Worm (Caenorhabditis elegans) whole organism, late embryonic: ENCODE data around the gene F13B12.2.

Source experiments
- C38D4.7 ChIP-seq: fragments of 200-800 bp; sonication (Bioruptor generic); optimal IDR thresholded peaks from 2 replicates; lab custom pipeline; 2018; ENCODE audit warnings: mild to moderate bottlenecking, missing genetic modification characterization, moderate library complexity, missing compliant biosample characterization
- K09A11.1 ChIP-seq: sonication (generic microtip); optimal IDR thresholded peaks from 2 replicates; lab custom pipeline; 2017; ENCODE audit warnings: antibody characterized with exemption, mild to moderate bottlenecking, missing genetic modification characterization, missing compliant biosample characterization; ENCODE audit not compliant: insufficient read depth
- Y22D7AL.16 ChIP-seq: sonication (generic microtip); optimal IDR thresholded peaks from 2 replicates; lab custom pipeline; 2016; ENCODE audit warnings: missing genetic modification characterization, missing compliant biosample characterization
- ama-1 ChIP-seq: fragments of 150-350 bp; optimal IDR thresholded peaks from 2 replicates; lab custom pipeline; 2014
- ceh-14 ChIP-seq: sonication (generic microtip); optimal IDR thresholded peaks from 2 replicates; lab custom pipeline; 2016; ENCODE audit warnings: missing genotype, missing genetic modification characterization, missing compliant biosample characterization
- ceh-18 ChIP-seq: sonication (generic microtip); optimal IDR thresholded peaks from 2 replicates; lab custom pipeline; 2016; ENCODE audit warnings: missing genetic modification characterization, missing compliant biosample characterization
- ceh-19 ChIP-seq: fragments of 200-800 bp; sonication (Bioruptor generic); optimal IDR thresholded peaks from 2 replicates; lab custom pipeline; 2018; ENCODE audit warnings: mild to moderate bottlenecking, missing genetic modification characterization, missing compliant biosample characterization
- ceh-45 ChIP-seq: fragments of 200-800 bp; sonication (Bioruptor generic); IDR thresholded peaks from 2 replicates; pipeline ENCODE4 v1.3.6; 2022; ENCODE audit warnings: missing genetic modification reagents, missing genetic modification characterization, missing compliant biosample characterization
- ceh-9 ChIP-seq: sonication (generic microtip); optimal IDR thresholded peaks from 2 replicates; lab custom pipeline; 2016; ENCODE audit warnings: mild to moderate bottlenecking, missing genetic modification characterization, inconsistent platforms, missing compliant biosample characterization
- che-1 ChIP-seq: sonication (generic microtip); optimal IDR thresholded peaks from 2 replicates; lab custom pipeline; 2016; ENCODE audit warnings: mild to moderate bottlenecking, missing genetic modification characterization, missing compliant biosample characterization
- elt-2 ChIP-seq: sonication (generic microtip); optimal IDR thresholded peaks from 2 replicates; lab custom pipeline; 2016; ENCODE audit warnings: missing genetic modification reagents, missing genetic modification characterization, missing compliant biosample characterization
- elt-4 ChIP-seq: sonication (generic microtip); optimal IDR thresholded peaks from 2 replicates; lab custom pipeline; 2016; ENCODE audit warnings: missing genetic modification characterization, missing compliant biosample characterization
- ets-4 ChIP-seq: sonication (generic microtip); optimal IDR thresholded peaks from 2 replicates; lab custom pipeline; 2016; ENCODE audit warnings: missing genetic modification characterization, missing compliant biosample characterization
- fax-1 ChIP-seq: sonication (generic microtip); optimal IDR thresholded peaks from 2 replicates; lab custom pipeline; 2016; ENCODE audit warnings: missing genotype, missing genetic modification characterization, missing compliant biosample characterization
- fkh-10 ChIP-seq: fragments of 150-350 bp; optimal IDR thresholded peaks from 2 replicates; lab custom pipeline; 2014; ENCODE audit warnings: missing biosample characterization, missing genetic modification reagents, missing genetic modification characterization
- fkh-6 ChIP-seq: sonication (generic microtip); optimal IDR thresholded peaks from 2 replicates; lab custom pipeline; 2016; ENCODE audit warnings: missing genetic modification characterization, missing compliant biosample characterization
- hlh-13 ChIP-seq: fragments of 200-800 bp; sonication (Bioruptor generic); optimal IDR thresholded peaks from 2 replicates; lab custom pipeline; 2018; ENCODE audit warnings: mild to moderate bottlenecking, missing genetic modification characterization, missing compliant biosample characterization
- hlh-15 ChIP-seq: sonication (generic microtip); optimal IDR thresholded peaks from 2 replicates; lab custom pipeline; 2016; ENCODE audit warnings: missing genetic modification characterization, missing compliant biosample characterization
- hlh-30 ChIP-seq: sonication (generic microtip); optimal IDR thresholded peaks from 2 replicates; lab custom pipeline; 2017; ENCODE audit warnings: antibody characterized with exemption, missing genetic modification characterization, missing compliant biosample characterization; ENCODE audit not compliant: insufficient read depth
- hlh-8 ChIP-seq: sonication (generic microtip); optimal IDR thresholded peaks from 2 replicates; lab custom pipeline; 2016; ENCODE audit warnings: missing genotype, missing genetic modification characterization, missing compliant biosample characterization
- lim-6 ChIP-seq: sonication (generic microtip); optimal IDR thresholded peaks from 2 replicates; lab custom pipeline; 2016; ENCODE audit warnings: missing genetic modification characterization, missing compliant biosample characterization
- lin-11 ChIP-seq: fragments of 200-800 bp; sonication (Bioruptor generic); optimal IDR thresholded peaks from 2 replicates; lab custom pipeline; 2018; ENCODE audit warnings: mild to moderate bottlenecking, missing genetic modification characterization, missing compliant biosample characterization
- mec-3 ChIP-seq: sonication (generic microtip); optimal IDR thresholded peaks from 2 replicates; lab custom pipeline; 2016; ENCODE audit warnings: borderline replicate concordance, missing genetic modification characterization, missing compliant biosample characterization
- nfya-1 ChIP-seq: sonication (generic microtip); optimal IDR thresholded peaks from 2 replicates; lab custom pipeline; 2017; ENCODE audit warnings: missing genetic modification characterization, mild to moderate bottlenecking, missing compliant biosample characterization, antibody characterized with exemption, moderate library complexity
- nhr-11 ChIP-seq: fragments of 150-350 bp; optimal IDR thresholded peaks from 2 replicates; lab custom pipeline; 2014; ENCODE audit warnings: missing biosample characterization, missing genetic modification characterization
- nhr-232 ChIP-seq: sonication (generic microtip); optimal IDR thresholded peaks from 2 replicates; lab custom pipeline; 2016; ENCODE audit warnings: missing genetic modification characterization, missing compliant biosample characterization
- odd-2 ChIP-seq: sonication (generic microtip); optimal IDR thresholded peaks from 2 replicates; lab custom pipeline; 2017; ENCODE audit warnings: antibody characterized with exemption, mild to moderate bottlenecking, missing genetic modification characterization, missing compliant biosample characterization
- pag-3 ChIP-seq: sonication (generic microtip); optimal IDR thresholded peaks from 2 replicates; lab custom pipeline; 2016; ENCODE audit warnings: missing compliant biosample characterization, missing genetic modification characterization, borderline replicate concordance
- pax-1 ChIP-seq: fragments of 150-350 bp; optimal IDR thresholded peaks from 2 replicates; lab custom pipeline; 2014; ENCODE audit warnings: missing biosample characterization, missing genetic modification characterization
- pqm-1 ChIP-seq: sonication (generic microtip); optimal IDR thresholded peaks from 2 replicates; lab custom pipeline; 2016; ENCODE audit warnings: missing genetic modification characterization, missing compliant biosample characterization
- rnt-1 ChIP-seq: sonication (generic microtip); optimal IDR thresholded peaks from 2 replicates; lab custom pipeline; 2016; ENCODE audit warnings: missing genetic modification characterization, missing compliant biosample characterization
- sdc-2 ChIP-seq: sonication (generic microtip); optimal IDR thresholded peaks from 2 replicates; lab custom pipeline; 2016; ENCODE audit warnings: missing genotype, missing genetic modification characterization, missing compliant biosample characterization
- sox-2 ChIP-seq: fragments of 200-800 bp; sonication (Bioruptor generic); IDR thresholded peaks from 2 replicates; pipeline ENCODE4 v1.3.6; 2022; ENCODE audit warnings: missing genetic modification reagents, missing genetic modification characterization, missing compliant biosample characterization
- ttx-3 ChIP-seq: sonication (generic microtip); optimal IDR thresholded peaks from 2 replicates; lab custom pipeline; 2016; ENCODE audit warnings: missing genetic modification reagents, missing genetic modification characterization, missing compliant biosample characterization
- unc-42 ChIP-seq: sonication (generic microtip); optimal IDR thresholded peaks from 2 replicates; lab custom pipeline; 2016; ENCODE audit warnings: missing genotype, missing genetic modification characterization, missing compliant biosample characterization
- unc-55 ChIP-seq: sonication (generic microtip); optimal IDR thresholded peaks from 2 replicates; lab custom pipeline; 2017; ENCODE audit warnings: missing biosample characterization, missing genetic modification reagents, missing genetic modification characterization
- unc-86 ChIP-seq: sonication (generic microtip); optimal IDR thresholded peaks from 2 replicates; lab custom pipeline; 2016; ENCODE audit warnings: missing genetic modification characterization, missing compliant biosample characterization
- zip-5 ChIP-seq: sonication (generic microtip); optimal IDR thresholded peaks from 2 replicates; lab custom pipeline; 2016; ENCODE audit warnings: missing genetic modification characterization, missing compliant biosample characterization
- ztf-16 ChIP-seq: sonication (generic microtip); optimal IDR thresholded peaks from 2 replicates; lab custom pipeline; 2017; ENCODE audit warnings: missing genetic modification characterization, missing compliant biosample characterization

F13B12.2 gene

DNA sequence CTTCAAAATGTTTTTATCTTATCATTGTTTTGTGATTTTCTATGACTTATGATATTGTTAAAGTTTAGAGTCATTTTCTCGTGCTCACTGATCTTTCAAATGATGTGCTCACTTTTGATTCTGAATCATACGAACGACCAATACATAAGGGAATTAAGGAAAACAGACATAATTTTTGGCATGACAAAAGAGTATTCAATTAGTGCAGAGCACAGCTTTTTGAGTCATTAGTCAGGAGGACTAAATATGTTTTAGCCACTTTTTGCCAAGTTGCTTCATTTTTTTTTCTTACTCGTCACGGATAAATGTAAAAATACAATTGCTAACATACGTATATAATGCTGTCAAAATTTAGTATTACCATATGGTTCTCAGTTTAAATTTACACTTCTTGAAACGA is at the start of gene F13B12.2:
F13B12.2 (minus strand) TSS at position 2 of the 400 bp plus-strand sequence.
- TF ChIP-seq hlh-30 (tag; lab: Kevin White, UChicago) = no peak
- no peak for TF ChIP-seq ceh-14 (tag; lab: Kevin White, UChicago)
- TF ChIP-seq hlh-13 (GFP tag; lab: Kevin White, UChicago) = no peak
- TF ChIP-seq, all 69 proteins: peak for 0

- TF ChIP-seq Y22D7AL.16 (tag; lab: Kevin White, UChicago) (no peak), ama-1 (lab: Kevin White, UChicago) (no peak), rnt-1 (tag; lab: Kevin White, UChicago) (no peak), nhr-232 (tag; lab: Kevin White, UChicago) (no peak), ceh-9 (tag; lab: Kevin White, UChicago) (no peak), pag-3 (tag; lab: Kevin White, UChicago) (no peak), C38D4.7 (GFP tag; lab: Kevin White, UChicago) (no peak), odd-2 (no peak), zip-5 (no peak), nhr-11 (tag; lab: Kevin White, UChicago) (no peak), fkh-6 (no peak), unc-86 (tag; lab: Kevin White, UChicago) (no peak), che-1 (tag; lab: Kevin White, UChicago) (no peak), ceh-18 (tag; lab: Kevin White, UChicago) (no peak), K09A11.1 (tag; lab: Kevin White, UChicago) (no peak), pqm-1 (tag; lab: Kevin White, UChicago) (no peak), ztf-16 (tag; lab: Kevin White, UChicago) (no peak)
These were observed 46.3 kb upstream of the F13B12.2 start for ce11 chrIV:10475234-10475633.

DNA sequence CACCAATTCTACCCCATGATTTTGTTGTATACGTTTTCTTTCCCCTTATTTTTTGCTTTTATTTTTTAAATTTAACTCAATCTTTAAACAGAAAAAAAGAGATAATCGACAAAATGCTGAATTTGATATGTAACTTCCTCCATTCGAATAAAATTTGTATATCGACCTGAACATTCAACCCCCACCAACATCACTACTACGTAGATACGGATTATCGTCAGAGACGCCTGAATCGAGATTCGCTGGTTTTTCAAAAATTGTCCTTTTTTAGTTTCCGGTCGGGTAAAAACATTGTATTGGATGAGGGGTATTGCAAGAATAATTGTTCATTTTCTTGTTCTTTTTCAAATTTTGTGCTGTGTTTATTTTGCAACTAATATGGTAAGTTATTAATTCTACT is 43.5 kb upstream of the F13B12.2 start, which contains the start of gene bgnt-1.1:
bgnt-1.1 (plus strand) TSS at position 301 of the 400 bp plus-strand sequence.
- TF ChIP-seq nhr-232 (tag; lab: Kevin White, UChicago) = no peak
- TF ChIP-seq mec-3 = no peak
- no peak for TF ChIP-seq nfya-1
- TF ChIP-seq odd-2 = no peak
- TF ChIP-seq unc-55 = no peak
- no peak for TF ChIP-seq Y22D7AL.16 (tag; lab: Kevin White, UChicago)
- TF ChIP-seq ets-4 (tag; lab: Kevin White, UChicago) = no peak
- no peak for TF ChIP-seq elt-2 (tag; lab: Kevin White, UChicago)
- no peak for TF ChIP-seq elt-4
- TF ChIP-seq hlh-13 (GFP tag; lab: Kevin White, UChicago) = no peak
- no peak for TF ChIP-seq ttx-3 (tag; lab: Kevin White, UChicago)
- TF ChIP-seq C38D4.7 (GFP tag; lab: Kevin White, UChicago) = no peak
- TF ChIP-seq sox-2 (GFP tag; lab: Robert Waterston, UW) = no peak
- TF ChIP-seq ama-1 (lab: Kevin White, UChicago) = no peak
- TF ChIP-seq hlh-15 (tag; lab: Kevin White, UChicago) = no peak
- TF ChIP-seq ceh-14 (tag; lab: Kevin White, UChicago) = no peak
- TF ChIP-seq lin-11 (tag; lab: Kevin White, UChicago) = no peak
- no peak for TF ChIP-seq lim-6 (tag; lab: Kevin White, UChicago)
- TF ChIP-seq ceh-19 (GFP tag; lab: Kevin White, UChicago) = no peak

ce11 chrIV:10469494-10469893 is 40.6 kb upstream of the F13B12.2 start, which contains the start of gene ugt-44:
Gene ugt-44, plus strand, starts transcription at chrIV:10469741.
- TF ChIP-seq hlh-8 (tag; lab: Kevin White, UChicago) (no peak), pax-1 (tag; lab: Kevin White, UChicago) (no peak)

DNA sequence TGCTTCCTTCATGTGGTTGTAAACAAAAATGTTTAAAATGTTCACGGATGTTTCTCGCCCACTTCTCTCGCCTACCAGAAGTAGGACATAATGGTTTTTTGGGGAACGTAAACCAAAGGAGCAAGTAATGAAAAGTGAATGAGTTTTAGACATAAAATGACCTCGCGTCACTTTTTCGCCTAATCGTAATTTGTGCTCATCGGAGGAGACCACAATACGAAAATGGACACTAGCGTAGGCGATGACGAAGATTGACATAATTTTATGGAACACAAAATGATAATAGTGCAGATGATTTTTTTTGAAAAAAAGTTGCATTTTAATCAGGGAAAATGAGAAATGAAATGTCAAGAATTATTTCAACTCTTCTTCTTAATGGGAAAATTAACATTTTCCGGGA is 39.7 kb upstream of the F13B12.2 start:
- no peak for TF ChIP-seq unc-42 (tag; lab: Kevin White, UChicago)
- TF ChIP-seq K09A11.1 (tag; lab: Kevin White, UChicago) = no peak
- no peak for TF ChIP-seq elt-4
- TF ChIP-seq ceh-45 (GFP tag; lab: Robert Waterston, UW) = no peak
- TF ChIP-seq zip-5 = no peak
- TF ChIP-seq fax-1 (tag; lab: Kevin White, UChicago) = no peak
- TF ChIP-seq ceh-18 (tag; lab: Kevin White, UChicago) = no peak
- no peak for TF ChIP-seq pax-1 (tag; lab: Kevin White, UChicago)
- TF ChIP-seq sdc-2 (tag; lab: Kevin White, UChicago) = no peak
- no peak for TF ChIP-seq sox-2 (GFP tag; lab: Robert Waterston, UW)
- no peak for TF ChIP-seq fkh-10 (GFP tag; lab: Kevin White, UChicago)
